Worm (Caenorhabditis elegans) whole organism, L1 larva: ENCODE results near the gene C08E3.15.

Experiments
- ama-1 ChIP-seq: fragments of 150-350 bp; optimal IDR thresholded peaks from 2 replicates; lab custom pipeline; 2014
- blmp-1 ChIP-seq: fragments of 150-350 bp; optimal IDR thresholded peaks from 2 replicates; lab custom pipeline; 2014; ENCODE audit warnings: missing biosample characterization, missing genetic modification characterization
- egl-27 ChIP-seq, 2 experiments: fragments of 150-350 bp in 1 of 2; sonication (generic microtip); optimal IDR thresholded peaks; 3 replicates each; lab custom pipeline; 2017 to 2018; ENCODE audit warnings: missing biosample characterization in 2 of 2, missing genetic modification characterization in 2 of 2, missing genetic modification reagents in 2 of 2
- fkh-10 ChIP-seq: sonication (generic microtip); optimal IDR thresholded peaks from 2 replicates; lab custom pipeline; 2017; ENCODE audit warnings: missing biosample characterization, missing genetic modification reagents, missing genetic modification characterization
- fos-1 ChIP-seq: fragments of 150-350 bp; optimal IDR thresholded peaks from 2 replicates; lab custom pipeline; 2014; ENCODE audit warnings: missing biosample characterization, missing genetic modification characterization
- lin-13 ChIP-seq: fragments of 150-350 bp; optimal IDR thresholded peaks from 2 replicates; lab custom pipeline; 2014; ENCODE audit warnings: missing biosample characterization, missing genetic modification reagents, missing genetic modification characterization
- lsy-2 ChIP-seq, 2 experiments: fragments of 150-350 bp; optimal IDR thresholded peaks; 2 replicates each; lab custom pipeline; 2014; ENCODE audit warnings: missing biosample characterization in 2 of 2, missing genetic modification characterization in 2 of 2
- mep-1 ChIP-seq: fragments of 150-350 bp; optimal IDR thresholded peaks from 2 replicates; lab custom pipeline; 2014; ENCODE audit warnings: missing biosample characterization, missing genetic modification characterization
- nhr-237 ChIP-seq: fragments of 150-350 bp; optimal IDR thresholded peaks from 2 replicates; lab custom pipeline; 2014; ENCODE audit warnings: missing biosample characterization, missing genetic modification characterization
- nhr-76 ChIP-seq: sonication (generic microtip); optimal IDR thresholded peaks from 2 replicates; lab custom pipeline; 2017; ENCODE audit warnings: missing biosample characterization, missing genetic modification characterization
- pag-3 ChIP-seq: sonication (generic microtip); optimal IDR thresholded peaks from 2 replicates; lab custom pipeline; 2017; ENCODE audit warnings: missing genetic modification characterization, mild to moderate bottlenecking, missing compliant biosample characterization, antibody characterized with exemption, borderline replicate concordance; ENCODE audit not compliant: insufficient read depth
- unc-86 ChIP-seq: sonication (generic microtip); optimal IDR thresholded peaks from 2 replicates; lab custom pipeline; 2016; ENCODE audit warnings: missing genetic modification characterization, missing compliant biosample characterization
- xbp-1 ChIP-seq: sonication (generic microtip); optimal IDR thresholded peaks from 2 replicates; lab custom pipeline; 2016; ENCODE audit warnings: missing genetic modification characterization, missing compliant biosample characterization

- no peak for TF ChIP-seq lin-13 (GFP tag; lab: Kevin White, UChicago)
- no peak for TF ChIP-seq egl-27 (tag; optimal IDR thresholded peaks at IDR 0.05; lab: Kevin White, UChicago)
- no peak for TF ChIP-seq fkh-10 (GFP tag; lab: Kevin White, UChicago)
- no peak for TF ChIP-seq nhr-76 (tag; lab: Kevin White, UChicago)
- TF ChIP-seq fos-1 (tag; lab: Kevin White, UChicago), result no peak
- TF ChIP-seq nhr-237 (tag; lab: Kevin White, UChicago), result no peak
- no peak for TF ChIP-seq pag-3 (tag; lab: Kevin White, UChicago)
- TF ChIP-seq xbp-1 (tag; lab: Kevin White, UChicago), result no peak
- TF ChIP-seq blmp-1 (tag; lab: Kevin White, UChicago), result no peak
- TF ChIP-seq mep-1 (tag; lab: Kevin White, UChicago), result no peak
- TF ChIP-seq ama-1 (lab: Kevin White, UChicago), result no peak
- no peak for TF ChIP-seq unc-86 (tag; lab: Kevin White, UChicago)
- no peak for TF ChIP-seq lsy-2 (tag; optimal IDR thresholded peaks at IDR 0.05; lab: Kevin White, UChicago)
Measured at ce11 chrII:1635969-1636368, 8.3 kb upstream of the C08E3.15 start.
